Fruit fly (Drosophila melanogaster) whole organism, pupa: ENCODE results near the gene Cdc14.

ENCODE experiments used
- CG13204 ChIP-seq: fragments of 200-800 bp; sonication (Bioruptor generic); optimal IDR thresholded peaks from 2 replicates; lab custom pipeline; 2018; ENCODE audit warnings: missing biosample characterization, mild to moderate bottlenecking, missing genetic modification characterization, moderate library complexity
- CG14655 ChIP-seq: fragments of 200-800 bp; sonication (Bioruptor generic); optimal IDR thresholded peaks from 3 replicates; lab custom pipeline; 2017; ENCODE audit warnings: mild to moderate bottlenecking, missing biosample characterization, missing genetic modification reagents, missing genetic modification characterization
- CG17806 ChIP-seq: fragments of 200-800 bp; sonication (Bioruptor generic); optimal IDR thresholded peaks from 2 replicates; lab custom pipeline; 2018; ENCODE audit warnings: missing biosample characterization, mild to moderate bottlenecking, missing genetic modification characterization, moderate library complexity
- CG8159 ChIP-seq: fragments of 200-800 bp; sonication (Bioruptor generic); optimal IDR thresholded peaks from 3 replicates; lab custom pipeline; 2018; ENCODE audit warnings: missing biosample characterization, mild to moderate bottlenecking, missing genetic modification characterization, moderate library complexity
- CG8301 ChIP-seq: fragments of 200-800 bp; sonication (Bioruptor generic); optimal IDR thresholded peaks from 2 replicates; lab custom pipeline; 2018; ENCODE audit warnings: missing biosample characterization, mild to moderate bottlenecking, missing genetic modification characterization
- D1 ChIP-seq: fragments of 200-800 bp; sonication (Bioruptor generic); optimal IDR thresholded peaks from 2 replicates; lab custom pipeline; 2018; ENCODE audit warnings: missing biosample characterization, mild to moderate bottlenecking, missing genetic modification characterization, moderate library complexity
- EcR ChIP-seq: fragments of 200-800 bp; sonication (Bioruptor generic); optimal IDR thresholded peaks from 3 replicates; lab custom pipeline; 2019; ENCODE audit warnings: missing biosample characterization, missing genetic modification characterization, mild to moderate bottlenecking, moderate library complexity, missing genetic modification reagents
- Ets98B ChIP-seq: fragments of 200-800 bp; sonication (Bioruptor generic); IDR thresholded peaks from 2 replicates; pipeline ENCODE4 v1.3.6; 2022; ENCODE audit warnings: missing biosample characterization, missing genetic modification characterization
- fd96Ca ChIP-seq: fragments of 200-800 bp; sonication (Bioruptor generic); IDR thresholded peaks from 3 replicates; pipeline ENCODE4 v1.3.6; 2022; ENCODE audit warnings: missing biosample characterization, missing genetic modification characterization

DNA sequence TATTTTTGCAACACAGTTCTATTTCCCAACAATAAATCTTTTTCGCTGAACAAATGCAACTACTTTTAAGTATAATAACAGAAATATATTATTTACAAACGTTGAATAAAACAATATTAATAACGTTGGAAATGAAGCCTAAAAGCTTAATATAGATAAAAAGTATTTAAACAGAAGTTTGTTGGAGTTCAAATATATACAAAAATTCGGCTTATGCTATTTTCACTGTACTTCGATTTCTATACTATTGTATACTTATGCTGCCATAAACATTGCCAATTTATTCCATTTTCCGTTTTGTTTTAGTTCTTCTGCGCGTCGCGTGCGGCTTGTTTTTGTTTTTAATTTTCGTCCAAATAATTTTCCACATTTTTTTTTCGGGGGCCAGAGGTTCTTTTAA, 10.3 kb upstream of the Cdc14 start, which contains the start of gene CG7115:
- TF ChIP-seq CG14655 (GFP tag; lab: Kevin White, UChicago) (no peak), CG17806 (tag; lab: Kevin White, UChicago) (no peak), EcR (GFP tag; lab: Kevin White, UChicago) (no peak), CG13204 (GFP tag; lab: Kevin White, UChicago) (no peak), CG8159 (tag; lab: Kevin White, UChicago) (no peak), fd96Ca (GFP tag; lab: Robert Waterston, UW) (no peak), CG8301 (no peak), Ets98B (GFP tag; lab: Robert Waterston, UW) (no peak), D1 (tag; lab: Kevin White, UChicago) (no peak)
